Worm (Caenorhabditis elegans) whole organism, L3 larva: ENCODE data around the gene W07G4.5.

Experiments
- R02D3.7 ChIP-seq: fragments of 150-350 bp; optimal IDR thresholded peaks from 2 replicates; lab custom pipeline; 2014; ENCODE audit warnings: missing biosample characterization, missing genetic modification characterization
- ZK546.5 ChIP-seq: sonication (generic microtip); optimal IDR thresholded peaks from 2 replicates; lab custom pipeline; 2017; ENCODE audit warnings: missing biosample characterization, missing genetic modification characterization
- aly-2 ChIP-seq: fragments of 150-350 bp; optimal IDR thresholded peaks from 2 replicates; lab custom pipeline; 2014; ENCODE audit warnings: missing biosample characterization, missing genetic modification characterization
- ama-1 ChIP-seq: fragments of 150-350 bp; optimal IDR thresholded peaks from 2 replicates; lab custom pipeline; 2018
- ceh-16 ChIP-seq: sonication (generic microtip); optimal IDR thresholded peaks from 2 replicates; lab custom pipeline; 2017; ENCODE audit warnings: missing biosample characterization, missing genetic modification characterization
- ceh-28 ChIP-seq: fragments of 150-350 bp; optimal IDR thresholded peaks from 2 replicates; lab custom pipeline; 2014; ENCODE audit warnings: missing biosample characterization, missing genetic modification reagents, missing genetic modification characterization
- ceh-82 ChIP-seq: fragments of 150-350 bp; optimal IDR thresholded peaks from 2 replicates; lab custom pipeline; 2014; ENCODE audit warnings: missing biosample characterization, missing genetic modification characterization
- ceh-9 ChIP-seq: sonication (generic microtip); optimal IDR thresholded peaks from 2 replicates; lab custom pipeline; 2018; ENCODE audit warnings: missing biosample characterization, missing genetic modification characterization
- daf-12 ChIP-seq: fragments of 150-350 bp; optimal IDR thresholded peaks from 2 replicates; lab custom pipeline; 2014; ENCODE audit warnings: missing biosample characterization, missing genetic modification reagents, missing genetic modification characterization
- egl-27 ChIP-seq: sonication (generic microtip); optimal IDR thresholded peaks from 4 replicates; lab custom pipeline; 2017; ENCODE audit warnings: missing biosample characterization, missing genetic modification reagents, missing genetic modification characterization
- egl-5 ChIP-seq: fragments of 150-350 bp; optimal IDR thresholded peaks from 2 replicates; lab custom pipeline; 2017; ENCODE audit warnings: missing biosample characterization, missing genetic modification reagents, missing genetic modification characterization, inconsistent platforms
- elt-1 ChIP-seq: fragments of 150-350 bp; optimal IDR thresholded peaks from 2 replicates; lab custom pipeline; 2014; ENCODE audit warnings: missing biosample characterization, missing genetic modification characterization
- elt-2 ChIP-seq: sonication (generic microtip); optimal IDR thresholded peaks from 2 replicates; lab custom pipeline; 2016; ENCODE audit warnings: missing genetic modification reagents, mild to moderate bottlenecking, missing genetic modification characterization, missing compliant biosample characterization
- elt-3 ChIP-seq, 3 experiments: fragments of 150-350 bp in 1 of 3; sonication (generic microtip) in 2 of 3; optimal IDR thresholded peaks; 2 replicates in 2 of 3; 4 replicates in 1 of 3; lab custom pipeline; 2014 to 2017; ENCODE audit warnings: missing biosample characterization in 3 of 3, missing genetic modification characterization in 3 of 3
- eor-1 ChIP-seq, 2 experiments: fragments of 150-350 bp; optimal IDR thresholded peaks; 2 replicates each; lab custom pipeline; 2014 to 2018; ENCODE audit warnings: missing biosample characterization in 2 of 2, missing genetic modification characterization in 2 of 2
- fkh-10 ChIP-seq: sonication (generic microtip); optimal IDR thresholded peaks from 2 replicates; lab custom pipeline; 2017; ENCODE audit warnings: missing biosample characterization, missing genetic modification reagents, missing genetic modification characterization
- fkh-2 ChIP-seq: fragments of 150-350 bp; optimal IDR thresholded peaks from 2 replicates; lab custom pipeline; 2014; ENCODE audit warnings: missing biosample characterization, missing genetic modification reagents, missing genetic modification characterization
- fos-1 ChIP-seq: fragments of 150-350 bp; optimal IDR thresholded peaks from 2 replicates; lab custom pipeline; 2014; ENCODE audit warnings: missing biosample characterization, missing genetic modification characterization
- hmg-11 ChIP-seq: sonication (generic microtip); optimal IDR thresholded peaks from 2 replicates; lab custom pipeline; 2016; ENCODE audit warnings: missing genetic modification characterization, missing compliant biosample characterization
- jun-1 ChIP-seq: fragments of 150-350 bp; optimal IDR thresholded peaks from 2 replicates; lab custom pipeline; 2014; ENCODE audit warnings: missing biosample characterization, missing genetic modification reagents, missing genetic modification characterization
- lin-15B ChIP-seq: fragments of 150-350 bp; optimal IDR thresholded peaks from 2 replicates; lab custom pipeline; 2014; ENCODE audit warnings: missing biosample characterization, missing genetic modification characterization
- lin-39 ChIP-seq: fragments of 150-350 bp; optimal IDR thresholded peaks from 2 replicates; lab custom pipeline; 2018; ENCODE audit warnings: missing biosample characterization, missing genetic modification reagents, missing genetic modification characterization
- lsy-12 ChIP-seq: sonication (generic microtip); optimal IDR thresholded peaks from 2 replicates; lab custom pipeline; 2016; ENCODE audit warnings: mild to moderate bottlenecking, missing genetic modification characterization, missing compliant biosample characterization
- mdl-1 ChIP-seq: fragments of 150-350 bp; optimal IDR thresholded peaks from 2 replicates; lab custom pipeline; 2014; ENCODE audit warnings: missing biosample characterization, missing genetic modification characterization
- mml-1 ChIP-seq: fragments of 150-350 bp; sonication (generic microtip); optimal IDR thresholded peaks from 3 replicates; lab custom pipeline; 2014; ENCODE audit warnings: missing biosample characterization, missing genetic modification characterization
- nfya-1 ChIP-seq: sonication (generic microtip); optimal IDR thresholded peaks from 2 replicates; lab custom pipeline; 2017; ENCODE audit warnings: missing genetic modification characterization, mild to moderate bottlenecking, missing compliant biosample characterization, antibody characterized with exemption, moderate library complexity; ENCODE audit not compliant: insufficient read depth
- nhr-11 ChIP-seq: fragments of 150-350 bp; optimal IDR thresholded peaks from 2 replicates; lab custom pipeline; 2014; ENCODE audit warnings: missing biosample characterization, missing genetic modification characterization
- nhr-12 ChIP-seq: fragments of 150-350 bp; optimal IDR thresholded peaks from 2 replicates; lab custom pipeline; 2014; ENCODE audit warnings: missing biosample characterization, missing genetic modification characterization
- nhr-23 ChIP-seq: fragments of 150-350 bp; optimal IDR thresholded peaks from 2 replicates; lab custom pipeline; 2014; ENCODE audit warnings: missing biosample characterization, missing genetic modification reagents, missing genetic modification characterization
- nhr-237 ChIP-seq: fragments of 150-350 bp; optimal IDR thresholded peaks from 2 replicates; lab custom pipeline; 2014; ENCODE audit warnings: missing biosample characterization, missing genetic modification characterization
- nhr-25 ChIP-seq: sonication (generic microtip); optimal IDR thresholded peaks from 2 replicates; lab custom pipeline; 2017; ENCODE audit warnings: missing biosample characterization, missing genetic modification characterization
- nhr-28 ChIP-seq: fragments of 150-350 bp; optimal IDR thresholded peaks from 2 replicates; lab custom pipeline; 2014; ENCODE audit warnings: missing biosample characterization, missing genetic modification characterization
- nhr-43 ChIP-seq: sonication (generic microtip); optimal IDR thresholded peaks from 2 replicates; lab custom pipeline; 2016; ENCODE audit warnings: mild to moderate bottlenecking, missing genetic modification characterization, missing compliant biosample characterization; ENCODE audit not compliant: poor library complexity, severe bottlenecking
- nhr-67 ChIP-seq: fragments of 150-350 bp; optimal IDR thresholded peaks from 2 replicates; lab custom pipeline; 2014; ENCODE audit warnings: missing biosample characterization, missing genetic modification characterization
- nhr-76 ChIP-seq: fragments of 150-350 bp; sonication (generic microtip); optimal IDR thresholded peaks from 5 replicates; lab custom pipeline; 2014; ENCODE audit warnings: missing biosample characterization, missing genetic modification characterization
- nhr-77 ChIP-seq: fragments of 150-350 bp; optimal IDR thresholded peaks from 2 replicates; lab custom pipeline; 2014; ENCODE audit warnings: missing biosample characterization, missing genetic modification characterization
- pha-4 ChIP-seq: fragments of 150-350 bp; optimal IDR thresholded peaks from 2 replicates; lab custom pipeline; 2014; ENCODE audit warnings: missing biosample characterization, missing genetic modification reagents, missing genetic modification characterization
- pqm-1 ChIP-seq: fragments of 150-350 bp; optimal IDR thresholded peaks from 2 replicates; lab custom pipeline; 2017; ENCODE audit warnings: missing biosample characterization, missing genetic modification characterization, inconsistent platforms
- sea-2 ChIP-seq: fragments of 150-350 bp; sonication (generic microtip); optimal IDR thresholded peaks from 4 replicates; lab custom pipeline; 2014; ENCODE audit warnings: missing biosample characterization, missing genetic modification reagents, missing genetic modification characterization
- skn-1 ChIP-seq: fragments of 150-350 bp; optimal IDR thresholded peaks from 2 replicates; lab custom pipeline; 2014; ENCODE audit warnings: missing biosample characterization, missing genetic modification characterization
- snpc-4 ChIP-seq: fragments of 150-350 bp; optimal IDR thresholded peaks from 2 replicates; lab custom pipeline; 2014; ENCODE audit warnings: missing biosample characterization, missing genetic modification characterization
- tbx-2 ChIP-seq: sonication (generic microtip); optimal IDR thresholded peaks from 2 replicates; lab custom pipeline; 2016; ENCODE audit warnings: mild to moderate bottlenecking, missing genetic modification characterization, missing compliant biosample characterization
- unc-39 ChIP-seq: sonication (generic microtip); optimal IDR thresholded peaks from 4 replicates; lab custom pipeline; 2017; ENCODE audit warnings: missing biosample characterization, missing genetic modification characterization
- unc-62 ChIP-seq: fragments of 150-350 bp; sonication (generic microtip); optimal IDR thresholded peaks from 4 replicates; lab custom pipeline; 2014; ENCODE audit warnings: missing biosample characterization, missing genetic modification reagents, missing genetic modification characterization
- zag-1 ChIP-seq: fragments of 150-350 bp; optimal IDR thresholded peaks from 2 replicates; lab custom pipeline; 2014; ENCODE audit warnings: missing biosample characterization, missing genetic modification characterization
- ztf-11 ChIP-seq: fragments of 150-350 bp; optimal IDR thresholded peaks from 2 replicates; lab custom pipeline; 2014; ENCODE audit warnings: missing biosample characterization, missing genetic modification characterization
- ztf-4 ChIP-seq: fragments of 150-350 bp; optimal IDR thresholded peaks from 2 replicates; lab custom pipeline; 2014; ENCODE audit warnings: missing biosample characterization, missing genetic modification characterization

W07G4.5 gene

DNA sequence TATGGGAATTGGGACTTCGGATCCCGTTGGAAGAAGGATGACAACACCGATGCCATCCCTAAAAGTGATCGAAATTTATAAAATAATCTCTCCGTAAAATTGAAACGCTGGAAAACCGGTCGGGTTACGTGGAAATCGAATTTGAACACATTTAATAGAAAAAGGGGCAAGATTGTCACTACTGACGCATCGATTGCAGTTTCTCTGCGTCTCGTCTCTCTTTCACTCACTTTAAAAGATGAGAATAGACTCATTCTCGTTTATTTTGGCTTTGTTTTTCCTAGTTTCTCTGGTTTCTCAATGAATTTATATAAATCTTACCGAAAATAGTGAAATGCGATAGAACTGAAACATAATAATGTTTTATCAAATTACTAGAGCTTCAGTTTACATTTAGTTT, 6.1 kb upstream of the W07G4.5 start, which contains the start of gene scyl-1:
Gene scyl-1 (minus strand): TSS at position 56 of the 400 bp plus-strand sequence.
- TF ChIP-seq ceh-82 (tag; lab: Kevin White, UChicago) (no peak), nhr-12 (tag; lab: Kevin White, UChicago) (no peak), ztf-11 (tag; lab: Kevin White, UChicago) (no peak), ceh-9 (no peak), ZK546.5 (tag; lab: Kevin White, UChicago) (no peak), ceh-28 (tag; lab: Kevin White, UChicago) (peak; percentile 62), R02D3.7 (peak; percentile 40), mdl-1 (no peak), zag-1 (tag; lab: Kevin White, UChicago) (no peak), elt-3 (tag; optimal IDR thresholded peaks at IDR 0.05; lab: Kevin White, UChicago) (no peak), nhr-43 (tag; lab: Kevin White, UChicago) (peak; percentile 91), lsy-12 (peak; percentile 30), lin-15B (peak; percentile 69), sea-2 (GFP tag; lab: Kevin White, UChicago) (no peak), nhr-77 (tag; lab: Kevin White, UChicago) (peak; percentile 1), fkh-2 (tag; lab: Kevin White, UChicago) (no peak), tbx-2 (tag; lab: Kevin White, UChicago) (peak; percentile 48), pha-4 (tag; lab: Kevin White, UChicago) (peak; percentile 75), ama-1 (lab: Kevin White, UChicago) (no peak), nhr-23 (tag; lab: Kevin White, UChicago) (peak; percentile 94), nhr-11 (tag; lab: Kevin White, UChicago) (no peak), nfya-1 (tag; lab: Kevin White, UChicago) (peak; percentile 74), pqm-1 (peak; percentile 20), unc-62 (no peak), egl-5 (no peak), elt-2 (peak; percentile 45), mml-1 (tag; lab: Kevin White, UChicago) (no peak), nhr-237 (tag; lab: Kevin White, UChicago) (no peak), nhr-28 (tag; lab: Kevin White, UChicago) (no peak), unc-39 (tag; lab: Kevin White, UChicago) (no peak), nhr-76 (no peak), hmg-11 (tag; lab: Kevin White, UChicago) (peak; percentile 87), lin-39 (tag; lab: Kevin White, UChicago) (peak; percentile 26), jun-1 (peak; percentile 62), elt-1 (peak; percentile 18), fos-1 (tag; lab: Kevin White, UChicago) (no peak), daf-12 (tag; lab: Kevin White, UChicago) (no peak), egl-27 (tag; lab: Kevin White, UChicago) (peak; percentile 13), eor-1 (tag; optimal IDR thresholded peaks at IDR 0.05; lab: Kevin White, UChicago) (no peak), fkh-10 (no peak), nhr-25 (tag; lab: Kevin White, UChicago) (peak; percentile 69), snpc-4 (peak; percentile 45), aly-2 (tag; lab: Kevin White, UChicago) (no peak), ztf-4 (tag; lab: Kevin White, UChicago) (no peak), nhr-67 (tag; lab: Kevin White, UChicago) (no peak), ceh-16 (tag; lab: Kevin White, UChicago) (no peak), skn-1 (no peak)
- TF ChIP-seq, all 47 proteins: peak for 19
